Fruit fly (Drosophila melanogaster): Measurements from ENCODE around the gene whe.

The whe gene

DNA sequence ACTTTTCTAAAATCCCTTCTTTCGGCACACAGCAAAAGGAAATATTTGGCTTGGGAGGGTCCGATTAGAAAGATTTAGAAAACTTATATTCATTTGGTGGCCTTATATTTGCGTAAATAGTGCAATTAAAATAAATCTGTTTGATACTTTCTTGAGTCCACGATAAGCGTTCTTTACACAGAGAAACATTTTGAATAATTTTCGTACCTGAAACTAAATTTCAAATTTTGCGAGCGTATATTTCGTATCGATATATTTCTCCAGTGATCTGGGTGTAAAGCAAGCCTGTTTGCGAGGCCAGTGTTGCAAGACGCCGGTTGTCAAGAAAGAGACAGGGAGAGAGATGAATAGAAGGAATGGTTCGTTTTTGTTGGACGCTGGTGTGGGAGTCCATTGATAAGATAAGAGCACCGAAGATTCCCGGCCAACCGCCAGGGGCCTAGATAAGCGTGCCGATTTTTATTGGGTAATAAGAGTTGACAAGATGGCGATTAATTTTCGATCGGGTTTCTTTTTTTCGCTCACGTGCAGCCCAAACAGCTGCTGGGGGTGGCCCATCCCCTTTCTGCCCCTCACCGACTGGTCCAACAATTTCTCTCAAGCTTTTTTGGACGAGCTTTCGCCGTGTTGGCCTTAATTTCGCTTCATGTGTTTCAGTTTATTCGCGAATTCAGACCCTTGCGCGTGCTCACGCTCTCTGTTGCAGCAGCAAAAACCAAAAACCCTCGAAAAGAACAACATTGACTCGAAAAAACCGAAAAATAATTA is 28.7 kb downstream of the whe start, which contains the start of gene slgA (continued):
- TF ChIP-seq CG15269 (tag; optimal IDR thresholded peaks at IDR 0.05) (no peak), knrl (GFP tag; IDR thresholded peaks at IDR 0.05; ENCODE audit: partially characterized antibody) (peak; percentile 70; the same call in 2 of the 3 replicates), CG14667 (GFP tag; IDR thresholded peaks at IDR 0.05) (no peak), CG12104 (GFP tag; optimal IDR thresholded peaks at IDR 0.05) (peak; percentile 5), CG6791 (GFP tag; IDR thresholded peaks at IDR 0.05; ENCODE audit: partially characterized antibody) (peak; percentile 78), NFAT (GFP tag; IDR thresholded peaks at IDR 0.05) (peak; percentile 26; the same call in 1 of the 2 replicates), bigmax (GFP tag; optimal IDR thresholded peaks at IDR 0.05) (no peak), HLHmδ (GFP tag; optimal IDR thresholded peaks at IDR 0.05) (no peak), Ets97D (GFP tag; optimal IDR thresholded peaks at IDR 0.05) (peak; percentile 84), ftz-f1 (GFP tag; optimal IDR thresholded peaks at IDR 0.05) (no peak), Fer1 (GFP tag; optimal IDR thresholded peaks at IDR 0.05) (no peak), Hr78 (GFP tag; optimal IDR thresholded peaks at IDR 0.05) (no peak), MESR4 (GFP tag; optimal IDR thresholded peaks at IDR 0.05) (peak; percentile 32), CG34376 (GFP tag; optimal IDR thresholded peaks at IDR 0.05) (peak; percentile 38), cas (GFP tag; IDR thresholded peaks at IDR 0.05) (no peak), CG10209 (GFP tag; optimal IDR thresholded peaks at IDR 0.05) (peak; percentile 0), dan (GFP tag; IDR thresholded peaks at IDR 0.05) (no peak), CG12942 (GFP tag; optimal IDR thresholded peaks at IDR 0.05) (peak; percentile 17), Tbp (GFP tag; optimal IDR thresholded peaks at IDR 0.05) (no peak), CG1024 (GFP tag; IDR thresholded peaks at IDR 0.05) (0 out of 2 replicates have a peak, but pooled peaks have one; percentile 18), CG18619 (GFP tag; optimal IDR thresholded peaks at IDR 0.05) (no peak), sim (GFP tag; IDR thresholded peaks at IDR 0.05) (no peak), repo (GFP tag; optimal IDR thresholded peaks at IDR 0.05) (no peak), lilli (GFP tag; optimal IDR thresholded peaks at IDR 0.05) (peak; percentile 47), CG10321 (GFP tag; IDR thresholded peaks at IDR 0.05) (peak; percentile 68), dati (GFP tag; IDR thresholded peaks at IDR 0.05) (no peak), CG11560 (tag; IDR thresholded peaks at IDR 0.05) (no peak), CG6272 (GFP tag; IDR thresholded peaks at IDR 0.05) (no peak), Jarid2 (GFP tag; optimal IDR thresholded peaks at IDR 0.05) (no peak), CG30020 (tag; optimal IDR thresholded peaks at IDR 0.05) (peak; percentile 9), dimm (GFP tag; IDR thresholded peaks at IDR 0.05) (no peak), CG12155 (GFP tag; optimal IDR thresholded peaks at IDR 0.05) (peak; percentile 18), br (optimal IDR thresholded peaks at IDR 0.05) (no peak), CG10979 (tag; optimal IDR thresholded peaks at IDR 0.05) (no peak), fu2 (GFP tag; optimal IDR thresholded peaks at IDR 0.05) (no peak), pita (GFP tag; optimal IDR thresholded peaks at IDR 0.05) (no peak), so (GFP tag; IDR thresholded peaks at IDR 0.05) (peak; percentile 14; the same call in 1 of the 3 replicates), HLH54F (GFP tag; optimal IDR thresholded peaks at IDR 0.05) (peak; percentile 64), CG16815 (GFP tag; optimal IDR thresholded peaks at IDR 0.05) (peak; percentile 1), maf-S (GFP tag; optimal IDR thresholded peaks at IDR 0.05) (no peak), Max (GFP tag; optimal IDR thresholded peaks at IDR 0.05) (peak; percentile 2), CG18764 (GFP tag; optimal IDR thresholded peaks at IDR 0.05) (no peak), CG3995 (GFP tag; optimal IDR thresholded peaks at IDR 0.05) (peak; percentile 70), wdn (GFP tag; IDR thresholded peaks at IDR 0.05) (no peak), NC2α (GFP tag; optimal IDR thresholded peaks at IDR 0.05) (no peak), D19A (tag; optimal IDR thresholded peaks at IDR 0.05) (no peak), Gug (GFP tag; IDR thresholded peaks at IDR 0.05) (no peak), BEAF-32 (GFP tag; optimal IDR thresholded peaks at IDR 0.05) (peak; percentile 83), CG17361 (GFP tag; IDR thresholded peaks at IDR 0.05) (peak; percentile 23; the same call in 1 of the 3 replicates), CG4282 (GFP tag; optimal IDR thresholded peaks at IDR 0.05) (no peak)

Measured in whole organism, embryonic.